Worm (Caenorhabditis elegans) whole organism, L2 larva: ENCODE results near the gene srsx-17.
A peak's percentile ranks its signal among the peaks of the same experiment; 100 is the strongest.

Source experiments
- C34F6.9 ChIP-seq: fragments of 150-350 bp; optimal IDR thresholded peaks from 2 replicates; lab custom pipeline; 2014; ENCODE audit warnings: missing biosample characterization, missing genetic modification characterization
- ZK546.5 ChIP-seq: sonication (generic microtip); optimal IDR thresholded peaks from 2 replicates; lab custom pipeline; 2017; ENCODE audit warnings: missing biosample characterization, missing genetic modification characterization
- alr-1 ChIP-seq: fragments of 150-350 bp; optimal IDR thresholded peaks from 2 replicates; lab custom pipeline; 2014; ENCODE audit warnings: missing biosample characterization, missing genetic modification characterization
- aly-2 ChIP-seq: fragments of 150-350 bp; optimal IDR thresholded peaks from 2 replicates; lab custom pipeline; 2014; ENCODE audit warnings: missing biosample characterization, missing genetic modification characterization
- blmp-1 ChIP-seq: sonication (generic microtip); optimal IDR thresholded peaks from 2 replicates; lab custom pipeline; 2017; ENCODE audit warnings: missing genetic modification characterization, mild to moderate bottlenecking, missing compliant biosample characterization, antibody characterized with exemption, moderate library complexity; ENCODE audit not compliant: insufficient read depth
- ceh-16 ChIP-seq: fragments of 150-350 bp; optimal IDR thresholded peaks from 2 replicates; lab custom pipeline; 2014; ENCODE audit warnings: missing biosample characterization, missing genetic modification characterization
- crh-2 ChIP-seq: sonication (generic microtip); optimal IDR thresholded peaks from 2 replicates; lab custom pipeline; 2017; ENCODE audit warnings: missing biosample characterization, missing genetic modification characterization
- dmd-4 ChIP-seq: sonication (generic microtip); optimal IDR thresholded peaks from 2 replicates; lab custom pipeline; 2017; ENCODE audit warnings: missing biosample characterization, missing genetic modification characterization
- egl-27 ChIP-seq: sonication (generic microtip); optimal IDR thresholded peaks from 3 replicates; lab custom pipeline; 2017; ENCODE audit warnings: missing biosample characterization, missing genetic modification reagents, missing genetic modification characterization
- elt-1 ChIP-seq: fragments of 150-350 bp; optimal IDR thresholded peaks from 2 replicates; lab custom pipeline; 2014; ENCODE audit warnings: missing biosample characterization, missing genetic modification characterization
- elt-3 ChIP-seq: sonication (generic microtip); optimal IDR thresholded peaks from 2 replicates; lab custom pipeline; 2017; ENCODE audit warnings: missing biosample characterization, missing genetic modification characterization
- fos-1 ChIP-seq: fragments of 150-350 bp; optimal IDR thresholded peaks from 2 replicates; lab custom pipeline; 2014; ENCODE audit warnings: missing biosample characterization, missing genetic modification characterization
- gmeb-1 ChIP-seq: fragments of 150-350 bp; optimal IDR thresholded peaks from 2 replicates; lab custom pipeline; 2014; ENCODE audit warnings: missing biosample characterization, missing genetic modification characterization
- lin-11 ChIP-seq: fragments of 150-350 bp; sonication (generic microtip); optimal IDR thresholded peaks from 2 replicates; lab custom pipeline; 2014; ENCODE audit warnings: missing biosample characterization, missing genetic modification characterization, inconsistent platforms, mixed read lengths
- lsy-2 ChIP-seq, 2 experiments: fragments of 150-350 bp in 1 of 2; sonication (generic microtip) in 1 of 2; optimal IDR thresholded peaks; 2 replicates each; lab custom pipeline; 2014 to 2017; ENCODE audit warnings: missing biosample characterization in 2 of 2, missing genetic modification characterization in 2 of 2
- mab-5 ChIP-seq: fragments of 150-350 bp; optimal IDR thresholded peaks from 2 replicates; lab custom pipeline; 2014; ENCODE audit warnings: missing biosample characterization, missing genetic modification characterization
- mdl-1 ChIP-seq, 2 experiments: fragments of 150-350 bp in 1 of 2; sonication (generic microtip) in 1 of 2; optimal IDR thresholded peaks; 2 replicates each; lab custom pipeline; 2017; ENCODE audit warnings: missing biosample characterization in 2 of 2, missing genetic modification characterization in 2 of 2
- nhr-10 ChIP-seq: sonication (generic microtip); optimal IDR thresholded peaks from 2 replicates; lab custom pipeline; 2017; ENCODE audit warnings: missing biosample characterization, missing genetic modification characterization
- nhr-11 ChIP-seq: fragments of 150-350 bp; optimal IDR thresholded peaks from 2 replicates; lab custom pipeline; 2014; ENCODE audit warnings: missing biosample characterization, missing genetic modification characterization
- nhr-12 ChIP-seq: fragments of 150-350 bp; optimal IDR thresholded peaks from 2 replicates; lab custom pipeline; 2014; ENCODE audit warnings: missing biosample characterization, missing genetic modification characterization
- nhr-129 ChIP-seq: fragments of 150-350 bp; optimal IDR thresholded peaks from 2 replicates; lab custom pipeline; 2014; ENCODE audit warnings: missing biosample characterization, missing genetic modification characterization
- nhr-21 ChIP-seq: fragments of 150-350 bp; optimal IDR thresholded peaks from 2 replicates; lab custom pipeline; 2014; ENCODE audit warnings: missing biosample characterization, missing genetic modification characterization
- nhr-23 ChIP-seq: fragments of 150-350 bp; optimal IDR thresholded peaks from 2 replicates; lab custom pipeline; 2014; ENCODE audit warnings: missing biosample characterization, missing genetic modification reagents, missing genetic modification characterization
- nhr-237 ChIP-seq: fragments of 150-350 bp; optimal IDR thresholded peaks from 2 replicates; lab custom pipeline; 2014; ENCODE audit warnings: missing biosample characterization, missing genetic modification characterization
- nhr-25 ChIP-seq: fragments of 150-350 bp; sonication (generic microtip); optimal IDR thresholded peaks from 3 replicates; lab custom pipeline; 2014; ENCODE audit warnings: missing biosample characterization, missing genetic modification characterization
- nhr-77 ChIP-seq: fragments of 150-350 bp; optimal IDR thresholded peaks from 2 replicates; lab custom pipeline; 2014; ENCODE audit warnings: missing biosample characterization, missing genetic modification characterization
- peb-1 ChIP-seq: fragments of 150-350 bp; optimal IDR thresholded peaks from 2 replicates; lab custom pipeline; 2014; ENCODE audit warnings: missing biosample characterization, missing genetic modification characterization
- sem-4 ChIP-seq: fragments of 150-350 bp; optimal IDR thresholded peaks from 2 replicates; lab custom pipeline; 2014; ENCODE audit warnings: missing biosample characterization, missing genetic modification reagents, missing genetic modification characterization
- sma-3 ChIP-seq: sonication (generic microtip); optimal IDR thresholded peaks from 2 replicates; lab custom pipeline; 2016; ENCODE audit warnings: missing genetic modification reagents, missing genetic modification characterization, missing compliant biosample characterization
- sma-9 ChIP-seq, 2 experiments: fragments of 150-350 bp in 1 of 2; sonication (generic microtip) in 1 of 2; optimal IDR thresholded peaks; 2 replicates each; lab custom pipeline; 2014 to 2016; ENCODE audit warnings: missing genetic modification characterization in 2 of 2, mild to moderate bottlenecking in 1 of 2, missing biosample characterization in 1 of 2, missing compliant biosample characterization in 1 of 2, missing genetic modification reagents in 1 of 2, moderate library complexity in 1 of 2
- snpc-4 ChIP-seq: fragments of 150-350 bp; optimal IDR thresholded peaks from 2 replicates; lab custom pipeline; 2014; ENCODE audit warnings: missing biosample characterization, missing genetic modification characterization
- unc-39 ChIP-seq: fragments of 150-350 bp; optimal IDR thresholded peaks from 2 replicates; lab custom pipeline; 2014; ENCODE audit warnings: missing biosample characterization, missing genetic modification characterization
- unc-55 ChIP-seq: fragments of 150-350 bp; sonication (generic microtip); optimal IDR thresholded peaks from 3 replicates; lab custom pipeline; 2014; ENCODE audit warnings: missing biosample characterization, missing genetic modification reagents, missing genetic modification characterization
- unc-62 ChIP-seq: fragments of 150-350 bp; optimal IDR thresholded peaks from 2 replicates; lab custom pipeline; 2014; ENCODE audit warnings: missing biosample characterization, missing genetic modification reagents, missing genetic modification characterization
- zag-1 ChIP-seq: fragments of 150-350 bp; optimal IDR thresholded peaks from 2 replicates; lab custom pipeline; 2014; ENCODE audit warnings: missing biosample characterization, missing genetic modification characterization
- ztf-11 ChIP-seq: sonication (generic microtip); optimal IDR thresholded peaks from 2 replicates; lab custom pipeline; 2017; ENCODE audit warnings: missing biosample characterization, missing genetic modification characterization
- ztf-4 ChIP-seq: fragments of 150-350 bp; optimal IDR thresholded peaks from 2 replicates; lab custom pipeline; 2014; ENCODE audit warnings: missing biosample characterization, missing genetic modification characterization

The srsx-17 gene

ce11 chrV:5917707-5918106, 9.7 kb upstream of the srsx-17 start, which contains the start of gene lrpr-1 (continued):
- TF ChIP-seq nhr-237 (tag; lab: Kevin White, UChicago) (no peak), gmeb-1 (peak; percentile 99), crh-2 (tag; lab: Kevin White, UChicago) (peak; percentile 74), blmp-1 (peak; percentile 14), C34F6.9 (peak; percentile 82), nhr-21 (tag; lab: Kevin White, UChicago) (peak; percentile 62)

DNA sequence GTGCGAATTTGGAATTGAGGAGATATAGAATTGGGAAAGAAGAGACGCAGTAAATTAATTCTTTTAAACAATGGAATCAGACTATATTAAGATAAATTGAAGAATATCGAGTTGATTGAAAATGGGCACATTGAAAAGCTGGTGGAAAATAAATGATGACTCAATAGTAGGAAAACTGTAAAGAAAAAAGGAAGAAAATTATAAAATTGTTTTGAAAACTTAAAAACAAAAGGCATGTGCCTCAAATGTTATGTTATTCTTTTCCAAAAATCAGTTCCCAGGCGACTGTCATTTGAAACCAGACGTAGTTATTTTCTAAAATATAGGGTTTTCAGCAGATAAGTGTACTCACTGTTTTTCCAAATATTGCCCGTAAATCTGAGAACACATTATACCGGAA, 7.6 kb upstream of the srsx-17 start, which contains the start of gene C04E6.12:
Gene C04E6.12 (minus strand): TSS at position 101 of the 400 bp plus-strand sequence.
- TF ChIP-seq ceh-16 (no peak), nhr-25 (tag; lab: Kevin White, UChicago) (no peak), crh-2 (tag; lab: Kevin White, UChicago) (no peak), snpc-4 (tag; lab: Kevin White, UChicago) (no peak), lsy-2 (tag; optimal IDR thresholded peaks at IDR 0.05; lab: Kevin White, UChicago) (no peak), lin-11 (tag; lab: Kevin White, UChicago) (no peak), mdl-1 (tag; optimal IDR thresholded peaks at IDR 0.05; lab: Kevin White, UChicago) (no peak), peb-1 (tag; lab: Kevin White, UChicago) (no peak), zag-1 (no peak), ZK546.5 (tag; lab: Kevin White, UChicago) (no peak), nhr-237 (tag; lab: Kevin White, UChicago) (no peak), nhr-23 (tag; lab: Kevin White, UChicago) (no peak), unc-62 (GFP tag; lab: Kevin White, UChicago) (no peak)

DNA sequence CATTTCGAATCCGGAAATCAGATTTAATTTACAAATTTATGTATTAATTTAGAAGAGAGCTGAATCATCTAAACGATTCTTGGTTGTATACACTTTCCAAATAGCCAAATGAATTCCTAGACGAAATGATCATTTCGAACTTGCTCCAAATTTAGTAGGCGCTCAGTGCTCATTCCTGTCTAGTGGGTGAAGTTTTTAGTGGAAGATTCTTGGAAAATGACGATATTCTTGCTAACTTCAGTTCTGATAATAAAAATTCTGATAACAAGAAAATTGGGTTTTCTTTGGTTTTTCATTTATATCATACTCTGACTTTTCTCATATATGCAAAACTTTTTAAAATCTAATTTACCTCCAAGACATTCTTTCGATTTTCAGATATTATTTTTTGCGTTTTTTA, 5.7 kb upstream of the srsx-17 start:
- TF ChIP-seq gmeb-1 (no peak), ztf-4 (tag; lab: Kevin White, UChicago) (no peak), aly-2 (tag; lab: Kevin White, UChicago) (no peak), fos-1 (tag; lab: Kevin White, UChicago) (no peak), ceh-16 (no peak), unc-39 (tag; lab: Kevin White, UChicago) (no peak), sma-9 (GFP tag; optimal IDR thresholded peaks at IDR 0.05; lab: Kevin White, UChicago) (no peak), sma-9 (tag; optimal IDR thresholded peaks at IDR 0.05; lab: Kevin White, UChicago) (no peak), crh-2 (tag; lab: Kevin White, UChicago) (no peak), elt-3 (tag; lab: Kevin White, UChicago) (no peak), nhr-77 (tag; lab: Kevin White, UChicago) (no peak), nhr-21 (tag; lab: Kevin White, UChicago) (no peak), nhr-237 (tag; lab: Kevin White, UChicago) (no peak), nhr-10 (tag; lab: Kevin White, UChicago) (no peak), nhr-129 (no peak), egl-27 (no peak)

ce11 chrV:5922236-5922635, 5.2 kb upstream of the srsx-17 start, which contains the start of gene srsx-18:
Gene srsx-18, plus strand, starts transcription at chrV:5922536.
- no peak for TF ChIP-seq sma-3 (GFP tag; lab: Kevin White, UChicago)
- no peak for TF ChIP-seq egl-27
- TF ChIP-seq sem-4 (tag; lab: Kevin White, UChicago) = no peak
- no peak for TF ChIP-seq dmd-4 (tag; lab: Kevin White, UChicago)
- TF ChIP-seq snpc-4 (tag; lab: Kevin White, UChicago) = no peak
- TF ChIP-seq aly-2 (tag; lab: Kevin White, UChicago) = no peak
- TF ChIP-seq alr-1 (tag; lab: Kevin White, UChicago) = no peak
- no peak for TF ChIP-seq nhr-11 (tag; lab: Kevin White, UChicago)
- no peak for TF ChIP-seq nhr-23 (tag; lab: Kevin White, UChicago)
- TF ChIP-seq gmeb-1 = no peak
- no peak for TF ChIP-seq ZK546.5 (tag; lab: Kevin White, UChicago)
- no peak for TF ChIP-seq elt-1

- no peak for TF ChIP-seq nhr-77 (tag; lab: Kevin White, UChicago)
- TF ChIP-seq nhr-10 (tag; lab: Kevin White, UChicago) = no peak
- TF ChIP-seq nhr-23 (tag; lab: Kevin White, UChicago) = no peak
- TF ChIP-seq nhr-12 (tag; lab: Kevin White, UChicago) = no peak
- TF ChIP-seq elt-1 = no peak
- no peak for TF ChIP-seq aly-2 (tag; lab: Kevin White, UChicago)
- no peak for TF ChIP-seq peb-1 (tag; lab: Kevin White, UChicago)
- TF ChIP-seq ZK546.5 (tag; lab: Kevin White, UChicago) = no peak
- TF ChIP-seq mab-5 (tag; lab: Kevin White, UChicago) = no peak
- TF ChIP-seq gmeb-1 = no peak
- TF ChIP-seq C34F6.9 = no peak
- no peak for TF ChIP-seq ztf-11 (tag; lab: Kevin White, UChicago)
- no peak for TF ChIP-seq nhr-11 (tag; lab: Kevin White, UChicago)
- TF ChIP-seq sem-4 (tag; lab: Kevin White, UChicago) = no peak
- no peak for TF ChIP-seq unc-55 (GFP tag; lab: Kevin White, UChicago)
- TF ChIP-seq, all 48 proteins: peak for 0
These were observed 559 bp downstream of the srsx-17 start for ce11 chrV:5928006-5928405.
